Fruit fly (Drosophila melanogaster): ENCODE data around the gene CG12020.

The CG12020 gene

DNA sequence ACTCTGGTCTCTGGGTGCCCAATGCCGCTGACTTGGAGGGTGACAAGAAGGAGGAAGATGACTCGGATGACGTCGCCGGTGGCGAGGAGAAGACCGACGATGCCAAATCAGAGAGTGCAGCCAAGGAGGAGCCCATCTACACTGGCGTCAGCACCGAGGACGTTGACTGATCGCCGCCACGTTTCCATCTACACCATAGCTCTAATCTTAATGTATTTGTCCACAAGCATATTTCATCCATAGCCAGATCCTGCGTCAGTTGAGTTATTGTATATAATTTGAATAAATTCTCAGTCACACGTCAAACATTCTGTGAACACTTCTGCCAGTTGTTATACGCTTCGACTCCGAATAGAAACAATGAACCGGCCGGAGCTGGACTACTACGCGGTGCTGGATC lies at the start of gene CG12020:
Gene CG12020, plus strand, starts transcription at position 301 of the 400 bp plus-strand sequence.
- no peak for TF ChIP-seq Pif1B (GFP tag; optimal IDR thresholded peaks at IDR 0.05)
- no peak for TF ChIP-seq CG9948 (tag; optimal IDR thresholded peaks at IDR 0.05)
- no peak for TF ChIP-seq CG15710 (tag; optimal IDR thresholded peaks at IDR 0.05)
- TF ChIP-seq CG14655 (GFP tag; optimal IDR thresholded peaks at IDR 0.05) = no peak
- no peak for TF ChIP-seq CG17806 (tag; optimal IDR thresholded peaks at IDR 0.05)
- no peak for TF ChIP-seq Snoo (tag; optimal IDR thresholded peaks at IDR 0.05)
- TF ChIP-seq gl (tag; optimal IDR thresholded peaks at IDR 0.05) = no peak
- TF ChIP-seq CG8301 (tag; optimal IDR thresholded peaks at IDR 0.05) = no peak
- no peak for TF ChIP-seq EcR (GFP tag; optimal IDR thresholded peaks at IDR 0.05)
- TF ChIP-seq Ets98B (GFP tag; IDR thresholded peaks at IDR 0.05) = no peak
- TF ChIP-seq CG4496 (GFP tag; IDR thresholded peaks at IDR 0.05) = no peak
- no peak for TF ChIP-seq Pif1A (GFP tag; optimal IDR thresholded peaks at IDR 0.05)
- TF ChIP-seq CG8159 (tag; optimal IDR thresholded peaks at IDR 0.05) = no peak
- TF ChIP-seq D1 (tag; optimal IDR thresholded peaks at IDR 0.05) = no peak
- no peak for TF ChIP-seq CG13204 (GFP tag; optimal IDR thresholded peaks at IDR 0.05)

DNA sequence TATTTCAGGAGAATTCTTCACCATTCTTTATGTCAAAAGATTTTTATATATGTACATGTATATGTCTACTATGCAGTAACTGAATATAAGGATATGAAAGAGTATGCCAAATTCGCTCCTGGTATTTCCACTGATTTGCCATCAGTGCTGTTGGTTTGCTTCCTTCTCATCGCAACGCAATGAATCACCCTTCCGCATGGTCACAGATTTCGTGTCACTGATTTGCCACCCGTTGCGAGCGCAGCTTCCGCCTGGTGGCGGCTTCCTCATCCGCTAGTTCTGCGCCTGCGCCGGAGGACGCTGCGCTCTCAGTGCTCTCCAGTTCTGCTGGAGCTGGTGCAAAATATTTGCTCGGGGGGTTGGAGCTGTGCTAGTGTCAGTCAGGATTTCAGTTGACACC lies 48.9 kb upstream of the CG12020 start:
- peak; percentile 6 for TF ChIP-seq CG13204 (GFP tag; optimal IDR thresholded peaks at IDR 0.05)
- no peak for TF ChIP-seq EcR (GFP tag; optimal IDR thresholded peaks at IDR 0.05)

DNA sequence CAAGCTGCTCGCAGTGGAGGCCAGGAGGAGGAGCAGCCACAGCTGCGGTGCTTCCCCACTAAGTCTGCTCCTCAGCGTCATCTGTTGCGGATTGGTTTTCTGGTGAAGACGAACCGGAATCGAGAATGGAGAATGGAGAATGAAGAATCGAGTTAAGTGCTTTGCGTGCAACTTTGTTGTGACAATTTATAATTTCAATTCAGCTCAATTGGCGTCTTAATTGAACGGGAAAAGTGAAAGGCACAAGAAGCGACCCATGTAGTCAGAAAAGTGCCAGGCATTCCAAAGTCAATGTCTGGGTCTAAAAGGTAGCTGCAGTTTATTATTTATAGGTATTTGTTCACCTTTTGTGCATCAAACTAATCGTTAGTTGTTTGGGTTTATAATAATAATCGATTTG lies 42.8 kb upstream of the CG12020 start:
- TF ChIP-seq CG14655 (GFP tag; optimal IDR thresholded peaks at IDR 0.05) (no peak), D1 (tag; optimal IDR thresholded peaks at IDR 0.05) (no peak), gl (tag; optimal IDR thresholded peaks at IDR 0.05) (peak; percentile 51), rn (GFP tag; IDR thresholded peaks at IDR 0.05) (no peak), Snoo (tag; optimal IDR thresholded peaks at IDR 0.05) (no peak)

DNA sequence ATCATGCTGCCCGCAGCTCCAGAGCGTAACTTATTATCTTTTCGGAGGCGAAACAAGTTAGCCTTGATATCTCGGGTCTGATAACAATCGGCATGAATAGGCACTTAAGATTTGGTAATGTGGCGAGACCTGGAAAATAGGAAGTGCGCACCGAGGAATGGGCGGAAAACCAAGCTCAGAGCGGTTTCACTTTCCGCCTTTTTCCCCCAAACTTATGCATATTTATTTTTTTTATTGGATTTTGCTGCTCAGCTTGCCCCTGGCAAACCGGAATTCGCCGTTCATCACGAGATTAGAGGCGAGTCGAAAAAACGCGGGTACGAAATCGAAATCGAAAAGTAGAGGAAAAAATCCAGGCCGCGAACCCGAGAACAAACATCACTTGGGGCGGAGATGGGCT lies 42.2 kb upstream of the CG12020 start:
- TF ChIP-seq CG14655 (GFP tag; optimal IDR thresholded peaks at IDR 0.05) (no peak), CG9948 (tag; optimal IDR thresholded peaks at IDR 0.05) (no peak), CG8159 (tag; optimal IDR thresholded peaks at IDR 0.05) (no peak), CG13204 (GFP tag; optimal IDR thresholded peaks at IDR 0.05) (no peak), CG8301 (tag; optimal IDR thresholded peaks at IDR 0.05) (no peak), CG15710 (tag; optimal IDR thresholded peaks at IDR 0.05) (no peak), CG10348 (GFP tag; IDR thresholded peaks at IDR 0.05) (no peak), Pif1A (GFP tag; optimal IDR thresholded peaks at IDR 0.05) (no peak), gl (tag; optimal IDR thresholded peaks at IDR 0.05) (no peak), Snoo (tag; optimal IDR thresholded peaks at IDR 0.05) (no peak), Pif1B (GFP tag; optimal IDR thresholded peaks at IDR 0.05) (no peak), CG17806 (tag; optimal IDR thresholded peaks at IDR 0.05) (no peak), fd96Ca (GFP tag; IDR thresholded peaks at IDR 0.05) (no peak), Ets98B (GFP tag; IDR thresholded peaks at IDR 0.05) (no peak), CG32121 (GFP tag; IDR thresholded peaks at IDR 0.05) (no peak), rn (GFP tag; IDR thresholded peaks at IDR 0.05) (no peak), D1 (tag; optimal IDR thresholded peaks at IDR 0.05) (no peak), CG12605 (GFP tag; IDR thresholded peaks at IDR 0.05) (no peak), EcR (GFP tag; optimal IDR thresholded peaks at IDR 0.05) (no peak)

DNA sequence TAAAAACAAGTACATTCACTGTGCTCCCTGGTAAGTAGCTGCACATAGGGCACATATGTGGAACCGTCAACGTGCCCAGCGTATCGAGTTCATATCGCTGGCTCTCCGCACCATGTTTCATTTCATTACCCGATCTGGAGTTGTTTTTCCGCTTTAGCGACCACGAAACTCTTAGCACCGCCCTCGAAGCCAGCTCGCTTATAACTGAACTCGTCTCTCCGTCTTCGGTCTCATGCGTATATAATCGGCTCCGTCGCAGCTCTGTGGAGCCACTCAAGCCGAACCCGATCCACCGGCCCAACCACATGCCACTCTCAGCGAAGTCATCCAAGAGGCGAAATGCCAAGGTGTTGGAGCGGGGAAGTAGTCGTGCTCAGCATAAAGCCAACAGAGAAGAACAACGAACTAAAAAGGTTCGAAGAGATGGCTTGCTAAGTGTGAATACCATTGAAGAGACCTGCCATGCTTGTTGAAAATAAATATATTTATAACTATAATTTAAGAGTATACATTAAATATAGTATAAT lies 41.6 kb upstream of the CG12020 start, which contains the start of gene Cht2:
Gene Cht2, minus strand, starts transcription at position 477 of the 527 bp plus-strand sequence.
- peak; percentile 40 for TF ChIP-seq CG13204 (GFP tag; optimal IDR thresholded peaks at IDR 0.05)
- peak; percentile 84 for TF ChIP-seq EcR (GFP tag; optimal IDR thresholded peaks at IDR 0.05)
- TF ChIP-seq fd96Ca (GFP tag; IDR thresholded peaks at IDR 0.05) = peak; percentile 36; the same call in 1 of the 3 replicates
- TF ChIP-seq Ets98B (GFP tag; IDR thresholded peaks at IDR 0.05) = peak; percentile 33; the same call in 1 of the 2 replicates
- TF ChIP-seq Pif1B (GFP tag; optimal IDR thresholded peaks at IDR 0.05) = peak; percentile 59
- peak; percentile 62 for TF ChIP-seq CG12605 (GFP tag; IDR thresholded peaks at IDR 0.05)
- no peak for TF ChIP-seq D1 (tag; optimal IDR thresholded peaks at IDR 0.05)
- no peak for TF ChIP-seq CG34367 (tag; optimal IDR thresholded peaks at IDR 0.05)
- 0 out of 3 replicates have a peak, but pooled peaks have one; percentile 57 for TF ChIP-seq CG4496 (GFP tag; IDR thresholded peaks at IDR 0.05)
- TF ChIP-seq CG32121 (GFP tag; IDR thresholded peaks at IDR 0.05) = peak; percentile 34; the same call in 1 of the 2 replicates

DNA sequence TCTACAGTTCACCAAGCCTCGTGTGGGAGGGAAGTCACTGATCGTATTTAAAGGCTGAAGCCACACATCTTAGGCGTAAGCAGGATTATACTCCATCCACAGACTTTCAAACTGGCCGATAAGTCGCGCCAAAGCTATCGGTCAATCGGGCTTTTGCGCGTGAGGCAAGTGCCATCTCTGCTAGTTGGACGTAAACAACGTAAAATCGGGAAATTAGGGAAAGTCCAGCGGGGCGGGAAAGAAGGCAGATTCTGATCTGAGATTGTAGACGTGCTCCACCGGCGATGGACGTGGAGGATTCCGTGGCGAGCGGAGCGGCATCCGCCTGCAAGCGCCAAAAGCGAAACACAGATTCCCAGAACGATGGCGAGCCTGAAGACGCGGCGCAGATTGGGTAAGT lies 41.0 kb upstream of the CG12020 start, which contains the start of gene CG8001:
Gene CG8001, plus strand, starts transcription at position 17 of the 400 bp plus-strand sequence.
- no peak for TF ChIP-seq D1 (tag; optimal IDR thresholded peaks at IDR 0.05)
- TF ChIP-seq rn (GFP tag; IDR thresholded peaks at IDR 0.05) = no peak
- no peak for TF ChIP-seq EcR (GFP tag; optimal IDR thresholded peaks at IDR 0.05)
- TF ChIP-seq CG34367 (tag; optimal IDR thresholded peaks at IDR 0.05) = no peak
- no peak; the same call in 2 of the 3 replicates for TF ChIP-seq CG4496 (GFP tag; IDR thresholded peaks at IDR 0.05)
- no peak for TF ChIP-seq Pif1A (GFP tag; optimal IDR thresholded peaks at IDR 0.05)
- no peak for TF ChIP-seq CG14655 (GFP tag; optimal IDR thresholded peaks at IDR 0.05)
- no peak for TF ChIP-seq CG32121 (GFP tag; IDR thresholded peaks at IDR 0.05)
- no peak for TF ChIP-seq gl (tag; optimal IDR thresholded peaks at IDR 0.05)
- TF ChIP-seq CG10348 (GFP tag; IDR thresholded peaks at IDR 0.05) = no peak

DNA sequence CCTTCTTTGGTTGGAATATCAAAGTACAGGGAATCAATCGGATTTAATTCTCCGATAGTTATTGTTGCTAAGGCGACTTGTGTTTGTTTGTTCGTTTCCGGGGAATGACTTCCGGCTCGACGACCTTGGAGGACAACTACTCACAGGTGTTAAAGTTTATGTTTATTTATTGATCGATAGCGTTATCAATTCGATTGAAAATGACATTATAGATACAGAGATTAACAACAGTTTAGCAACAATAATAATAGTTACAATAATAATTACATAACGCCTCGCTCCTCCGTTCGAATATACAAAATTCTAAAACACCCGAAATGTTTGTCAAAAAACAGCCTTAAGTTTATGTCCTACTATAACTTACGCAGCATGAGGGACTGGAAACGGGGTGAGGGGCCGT lies 25.4 kb upstream of the CG12020 start, which contains the start of gene Dhc62B:
Gene Dhc62B, minus strand, starts transcription at position 101 of the 400 bp plus-strand sequence.
- TF ChIP-seq Snoo (tag; optimal IDR thresholded peaks at IDR 0.05) (no peak), fd96Ca (GFP tag; IDR thresholded peaks at IDR 0.05) (no peak), CG10348 (GFP tag; IDR thresholded peaks at IDR 0.05) (no peak), Pif1B (GFP tag; optimal IDR thresholded peaks at IDR 0.05) (no peak), CG14655 (GFP tag; optimal IDR thresholded peaks at IDR 0.05) (no peak), CG9948 (tag; optimal IDR thresholded peaks at IDR 0.05) (no peak), Ets98B (GFP tag; IDR thresholded peaks at IDR 0.05) (no peak), rn (GFP tag; IDR thresholded peaks at IDR 0.05) (no peak), CG8159 (tag; optimal IDR thresholded peaks at IDR 0.05) (no peak), CG4496 (GFP tag; IDR thresholded peaks at IDR 0.05) (no peak)
